Worm (Caenorhabditis elegans) whole organism, mixed stage, embryonic: ENCODE results near the gene F44E5.15.

Experiments
- blmp-1 ChIP-seq: fragments of 150-350 bp; optimal IDR thresholded peaks from 2 replicates; lab custom pipeline; 2014; ENCODE audit warnings: missing biosample characterization, missing genetic modification characterization
- ces-1 ChIP-seq: fragments of 150-350 bp; optimal IDR thresholded peaks from 2 replicates; lab custom pipeline; 2014; ENCODE audit warnings: missing biosample characterization, missing genetic modification reagents, missing genetic modification characterization
- elt-1 ChIP-seq: sonication (generic microtip); optimal IDR thresholded peaks from 2 replicates; lab custom pipeline; 2017; ENCODE audit warnings: missing genetic modification characterization, mild to moderate bottlenecking, missing compliant biosample characterization, antibody characterized with exemption, moderate library complexity, borderline replicate concordance; ENCODE audit not compliant: insufficient read depth
- lin-32 ChIP-seq: fragments of 200-800 bp; sonication (Bioruptor generic); optimal IDR thresholded peaks from 2 replicates; lab custom pipeline; 2018; ENCODE audit warnings: mild to moderate bottlenecking, missing genetic modification characterization, missing compliant biosample characterization
- mep-1 ChIP-seq: fragments of 150-350 bp; optimal IDR thresholded peaks from 2 replicates; lab custom pipeline; 2017; ENCODE audit warnings: missing biosample characterization, missing genetic modification reagents, missing genetic modification characterization, inconsistent platforms
- nhr-12 ChIP-seq: fragments of 150-350 bp; optimal IDR thresholded peaks from 2 replicates; lab custom pipeline; 2014; ENCODE audit warnings: missing biosample characterization, missing genetic modification characterization
- pha-4 ChIP-seq: fragments of 150-350 bp; optimal IDR thresholded peaks from 2 replicates; lab custom pipeline; 2018; ENCODE audit warnings: missing biosample characterization, missing genetic modification reagents, missing genetic modification characterization
- snpc-4 ChIP-seq: fragments of 150-350 bp; optimal IDR thresholded peaks from 2 replicates; lab custom pipeline; 2014; ENCODE audit warnings: missing biosample characterization, missing genetic modification characterization
- sptf-1 ChIP-seq: sonication (generic microtip); optimal IDR thresholded peaks from 2 replicates; lab custom pipeline; 2017; ENCODE audit warnings: mild to moderate bottlenecking, missing genetic modification characterization, moderate library complexity, missing compliant biosample characterization
- tbx-8 ChIP-seq: fragments of 200-800 bp; sonication (Bioruptor generic); optimal IDR thresholded peaks from 2 replicates; lab custom pipeline; 2018; ENCODE audit warnings: mild to moderate bottlenecking, missing genetic modification characterization, moderate library complexity, missing compliant biosample characterization
- unc-39 ChIP-seq: fragments of 150-350 bp; optimal IDR thresholded peaks from 2 replicates; lab custom pipeline; 2014; ENCODE audit warnings: missing biosample characterization, missing genetic modification characterization
- unc-62 ChIP-seq: fragments of 150-350 bp; optimal IDR thresholded peaks from 2 replicates; lab custom pipeline; 2014; ENCODE audit warnings: missing biosample characterization, missing genetic modification reagents, missing genetic modification characterization

DNA sequence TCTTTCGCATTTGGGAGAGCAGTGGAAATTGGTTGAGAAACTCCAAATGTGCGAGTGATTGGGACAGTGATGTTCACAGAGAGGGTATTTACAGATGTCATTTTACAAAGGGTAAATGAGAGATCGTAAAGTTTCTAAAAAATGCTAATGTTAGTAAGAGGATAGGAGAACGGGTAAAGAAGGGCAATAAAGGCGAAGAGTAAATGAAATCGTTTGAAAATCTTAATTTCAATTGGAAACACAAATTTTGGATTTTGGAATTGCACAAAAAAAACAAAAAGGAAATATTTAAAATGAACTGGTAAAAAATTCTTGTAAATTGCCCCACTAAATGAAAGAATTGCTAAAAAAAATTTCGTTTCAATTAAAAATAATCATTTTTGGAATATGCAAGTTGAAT, 44.0 kb downstream of the F44E5.15 start, which contains the start of gene pap-3:
- TF ChIP-seq tbx-8 (GFP tag; lab: Kevin White, UChicago) (no peak), blmp-1 (no peak), nhr-12 (tag; lab: Kevin White, UChicago) (no peak), unc-39 (tag; lab: Kevin White, UChicago) (no peak), sptf-1 (tag; lab: Kevin White, UChicago) (no peak), pha-4 (no peak), ces-1 (GFP tag; lab: Kevin White, UChicago) (no peak), snpc-4 (tag; lab: Kevin White, UChicago) (no peak), lin-32 (GFP tag; lab: Kevin White, UChicago) (no peak), unc-62 (no peak), mep-1 (no peak), elt-1 (tag; lab: Kevin White, UChicago) (no peak)
